Worm (Caenorhabditis elegans) whole organism, late embryonic: ENCODE data around the gene rps-4.

Experiments used
- F13H6.1 ChIP-seq: sonication (generic microtip); optimal IDR thresholded peaks from 2 replicates; lab custom pipeline; 2016; ENCODE audit warnings: missing genetic modification characterization, missing compliant biosample characterization
- ama-1 ChIP-seq: fragments of 150-350 bp; optimal IDR thresholded peaks from 2 replicates; lab custom pipeline; 2014
- ceh-31 ChIP-seq: sonication (generic microtip); optimal IDR thresholded peaks from 2 replicates; lab custom pipeline; 2016; ENCODE audit warnings: missing genetic modification characterization, missing compliant biosample characterization
- ceh-9 ChIP-seq: sonication (generic microtip); optimal IDR thresholded peaks from 2 replicates; lab custom pipeline; 2016; ENCODE audit warnings: mild to moderate bottlenecking, missing genetic modification characterization, inconsistent platforms, missing compliant biosample characterization
- hlh-30 ChIP-seq: sonication (generic microtip); optimal IDR thresholded peaks from 2 replicates; lab custom pipeline; 2017; ENCODE audit warnings: antibody characterized with exemption, missing genetic modification characterization, missing compliant biosample characterization; ENCODE audit not compliant: insufficient read depth
- mec-3 ChIP-seq: sonication (generic microtip); optimal IDR thresholded peaks from 2 replicates; lab custom pipeline; 2016; ENCODE audit warnings: borderline replicate concordance, missing genetic modification characterization, missing compliant biosample characterization
- nfya-1 ChIP-seq: sonication (generic microtip); optimal IDR thresholded peaks from 2 replicates; lab custom pipeline; 2017; ENCODE audit warnings: missing genetic modification characterization, mild to moderate bottlenecking, missing compliant biosample characterization, antibody characterized with exemption, moderate library complexity
- nhr-11 ChIP-seq: fragments of 150-350 bp; optimal IDR thresholded peaks from 2 replicates; lab custom pipeline; 2014; ENCODE audit warnings: missing biosample characterization, missing genetic modification characterization
- nhr-232 ChIP-seq: sonication (generic microtip); optimal IDR thresholded peaks from 2 replicates; lab custom pipeline; 2016; ENCODE audit warnings: missing genetic modification characterization, missing compliant biosample characterization
- pat-9 ChIP-seq: fragments of 200-800 bp; sonication (Bioruptor generic); optimal IDR thresholded peaks from 2 replicates; lab custom pipeline; 2018; ENCODE audit warnings: mild to moderate bottlenecking, missing genetic modification characterization, moderate library complexity, missing compliant biosample characterization
- rnt-1 ChIP-seq: sonication (generic microtip); optimal IDR thresholded peaks from 2 replicates; lab custom pipeline; 2016; ENCODE audit warnings: missing genetic modification characterization, missing compliant biosample characterization
- unc-55 ChIP-seq: sonication (generic microtip); optimal IDR thresholded peaks from 2 replicates; lab custom pipeline; 2017; ENCODE audit warnings: missing biosample characterization, missing genetic modification reagents, missing genetic modification characterization

DNA sequence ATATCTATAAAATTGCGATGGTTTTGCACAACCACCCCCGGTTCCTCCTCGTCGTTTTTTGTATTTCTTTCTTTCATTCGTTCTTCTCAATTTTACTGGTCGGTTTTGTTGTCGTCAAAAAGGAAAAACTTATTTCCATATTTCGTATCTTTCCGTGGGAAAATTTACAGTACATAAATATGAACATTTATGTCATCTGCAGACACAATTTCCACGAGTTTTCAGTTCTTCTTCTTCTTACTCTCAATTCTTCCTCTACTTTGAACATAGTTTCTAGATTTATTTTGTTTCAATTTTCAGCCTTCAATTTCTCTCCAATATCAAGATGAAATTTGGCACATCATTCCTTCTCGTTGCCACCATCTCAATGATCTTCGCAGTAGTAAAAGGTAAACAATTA, 3.3 kb downstream of the rps-4 start, which contains the start of gene Y43B11AR.1:
- TF ChIP-seq rnt-1 (no peak), ama-1 (lab: Kevin White, UChicago) (no peak), pat-9 (tag; lab: Kevin White, UChicago) (no peak), F13H6.1 (no peak), nfya-1 (tag; lab: Kevin White, UChicago) (no peak), mec-3 (tag; lab: Kevin White, UChicago) (no peak), nhr-11 (tag; lab: Kevin White, UChicago) (no peak), ceh-31 (tag; lab: Kevin White, UChicago) (no peak), nhr-232 (tag; lab: Kevin White, UChicago) (no peak), ceh-9 (no peak), unc-55 (GFP tag; lab: Kevin White, UChicago) (no peak), hlh-30 (tag; lab: Kevin White, UChicago) (no peak)
